Fruit fly (Drosophila melanogaster) whole organism, prepupa: ENCODE data around the gene CG7556.

Experiments
- CG10669 ChIP-seq: fragments of 200-800 bp; sonication (Bioruptor generic); optimal IDR thresholded peaks from 3 replicates; lab custom pipeline; 2018; ENCODE audit warnings: missing biosample characterization, mild to moderate bottlenecking, missing genetic modification characterization, moderate library complexity
- CG3032 ChIP-seq: fragments of 200-800 bp; optimal IDR thresholded peaks from 2 replicates; lab custom pipeline; 2019; ENCODE audit warnings: missing biosample characterization, mild to moderate bottlenecking, missing genetic modification characterization, moderate library complexity
- CG8632 ChIP-seq: fragments of 200-800 bp; sonication (Bioruptor generic); optimal IDR thresholded peaks from 3 replicates; lab custom pipeline; 2016; ENCODE audit warnings: missing biosample characterization, missing genetic modification characterization
- Hr4 ChIP-seq: fragments of 200-800 bp; sonication (Bioruptor generic); optimal IDR thresholded peaks from 3 replicates; lab custom pipeline; 2016; ENCODE audit warnings: missing biosample characterization, missing genetic modification characterization
- Sox102F ChIP-seq: fragments of 200-800 bp; sonication (Bioruptor generic); optimal IDR thresholded peaks from 2 replicates; lab custom pipeline; 2016; ENCODE audit warnings: missing biosample characterization, mild to moderate bottlenecking, missing genetic modification characterization
- acj6 ChIP-seq: fragments of 200-800 bp; sonication (Bioruptor generic); optimal IDR thresholded peaks from 3 replicates; lab custom pipeline; 2016; ENCODE audit warnings: missing biosample characterization, missing genetic modification characterization
- fkh ChIP-seq: fragments of 200-800 bp; sonication (Bioruptor generic); optimal IDR thresholded peaks from 3 replicates; lab custom pipeline; 2017; ENCODE audit warnings: missing biosample characterization, mild to moderate bottlenecking, missing genetic modification characterization, moderate library complexity

DNA sequence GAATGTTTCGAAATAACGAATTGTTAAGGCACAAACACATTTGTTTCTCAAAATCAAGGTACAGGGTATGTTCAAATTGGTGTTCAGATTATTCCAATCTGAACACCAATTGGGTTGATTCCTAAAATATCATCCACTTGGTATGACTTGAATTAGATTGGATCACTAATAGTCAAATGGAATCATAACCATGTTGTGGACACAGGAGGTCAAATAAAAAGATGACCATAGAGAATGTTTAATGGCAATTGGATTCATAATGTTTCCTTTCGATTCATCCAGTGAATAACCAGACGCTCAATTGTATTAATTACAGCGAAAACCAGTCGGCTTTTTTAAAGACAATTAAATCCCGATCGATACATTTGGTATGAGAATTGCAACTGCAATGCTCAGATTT, 11.4 kb upstream of the CG7556 start:
- TF ChIP-seq fkh: no peak
- no peak for TF ChIP-seq acj6 (GFP tag; lab: Kevin White, UChicago)
- no peak for TF ChIP-seq CG10669 (GFP tag; lab: Kevin White, UChicago)
- TF ChIP-seq Hr4 (GFP tag; lab: Kevin White, UChicago): no peak
- TF ChIP-seq Sox102F (GFP tag; lab: Kevin White, UChicago): no peak
- no peak for TF ChIP-seq CG3032 (tag; lab: Kevin White, UChicago)
- no peak for TF ChIP-seq CG8632
